Fruit fly (Drosophila melanogaster) whole organism, adult: Measurements from ENCODE around the gene CG11449.

Source experiments
- CG12768 ChIP-seq: fragments of 200-800 bp; sonication (Bioruptor generic); optimal IDR thresholded peaks from 2 replicates; lab custom pipeline; 2017; ENCODE audit warnings: missing biosample characterization, missing genetic modification characterization, mild to moderate bottlenecking, moderate library complexity, missing genetic modification reagents
- CG1620 ChIP-seq: fragments of 200-800 bp; sonication (Bioruptor generic); optimal IDR thresholded peaks from 2 replicates; lab custom pipeline; 2016; ENCODE audit warnings: missing biosample characterization, missing genetic modification characterization
- CG7101 ChIP-seq: fragments of 200-800 bp; sonication (Bioruptor generic); optimal IDR thresholded peaks from 2 replicates; lab custom pipeline; 2018; ENCODE audit warnings: missing biosample characterization, mild to moderate bottlenecking, missing genetic modification characterization, moderate library complexity
- Clk ChIP-seq: fragments of 200-800 bp; sonication (Bioruptor generic); optimal IDR thresholded peaks from 2 replicates; lab custom pipeline; 2017; ENCODE audit warnings: missing biosample characterization, missing genetic modification characterization
- bab1 ChIP-seq: fragments of 200-800 bp; sonication (Bioruptor generic); optimal IDR thresholded peaks from 3 replicates; lab custom pipeline; 2019; ENCODE audit warnings: missing biosample characterization, mild to moderate bottlenecking, missing genetic modification characterization, moderate library complexity
- kay ChIP-seq: fragments of 200-800 bp; sonication (Bioruptor generic); peaks from one replicate; lab custom pipeline; 2016; ENCODE audit warnings: missing biosample characterization, missing genetic modification characterization, borderline replicate concordance
- ovo ChIP-seq: fragments of 200-800 bp; sonication (Bioruptor generic); optimal IDR thresholded peaks from 2 replicates; lab custom pipeline; 2016; ENCODE audit warnings: missing biosample characterization, missing genetic modification characterization
- pad ChIP-seq: fragments of 200-800 bp; sonication (Bioruptor generic); optimal IDR thresholded peaks from 3 replicates; lab custom pipeline; 2017; ENCODE audit warnings: missing biosample characterization, missing genetic modification characterization, mild to moderate bottlenecking, moderate library complexity, missing genetic modification reagents
- tj ChIP-seq: fragments of 200-800 bp; sonication (Bioruptor generic); optimal IDR thresholded peaks from 3 replicates; lab custom pipeline; 2017; ENCODE audit warnings: missing biosample characterization, mild to moderate bottlenecking, missing genetic modification characterization, moderate library complexity
- toe ChIP-seq: fragments of 200-800 bp; sonication (Bioruptor generic); optimal IDR thresholded peaks from 2 replicates; lab custom pipeline; 2016; ENCODE audit warnings: missing biosample characterization, missing genetic modification characterization

- TF ChIP-seq kay (GFP tag; lab: Kevin White, UChicago) (no peak), CG7101 (tag; lab: Kevin White, UChicago) (no peak), CG12768 (GFP tag; lab: Kevin White, UChicago) (no peak), Clk (no peak), pad (GFP tag; lab: Kevin White, UChicago) (no peak), bab1 (no peak), tj (GFP tag; lab: Kevin White, UChicago) (no peak), CG1620 (GFP tag; lab: Kevin White, UChicago) (no peak), ovo (GFP tag; lab: Kevin White, UChicago) (no peak), toe (GFP tag; lab: Kevin White, UChicago) (no peak)
These were observed 29.3 kb downstream of the CG11449 start for dm6 chr3L:22483452-22483851.
